Fruit fly (Drosophila melanogaster): ENCODE results near the gene Eig71Eb.

Eig71Eb gene

DNA sequence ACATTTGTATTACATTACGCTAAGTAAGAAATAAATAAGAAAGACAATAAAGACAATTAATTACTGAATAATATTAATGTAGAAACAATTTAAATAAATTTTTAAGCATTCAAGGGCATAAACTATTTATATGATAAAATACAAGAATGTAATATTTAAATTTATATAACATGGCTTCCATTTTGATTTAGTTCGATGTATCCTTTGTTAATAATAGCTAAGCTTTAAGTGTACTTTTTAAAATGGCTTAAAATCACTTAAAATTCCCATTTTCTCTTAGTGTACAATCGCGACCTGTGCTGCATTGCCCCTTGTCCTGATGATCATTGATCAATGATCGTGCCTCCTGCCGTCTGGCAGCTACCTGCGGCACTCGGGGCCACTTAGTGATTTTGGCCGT lies 20.7 kb downstream of the Eig71Eb start (continued):
- 0 out of 2 replicates have a peak, but pooled peaks have one; percentile 13 for TF ChIP-seq CG6689 (GFP tag; IDR thresholded peaks at IDR 0.05)
- no peak for TF ChIP-seq H15 (GFP tag; IDR thresholded peaks at IDR 0.05)
- TF ChIP-seq lola (GFP tag; optimal IDR thresholded peaks at IDR 0.05) = peak in 1 of 3 experiments; percentile 86
- TF ChIP-seq CG31388 (GFP tag; optimal IDR thresholded peaks at IDR 0.05) = no peak
- no peak for TF ChIP-seq CG9215 (GFP tag; IDR thresholded peaks at IDR 0.05)
- no peak for TF ChIP-seq Oaz (GFP tag; IDR thresholded peaks at IDR 0.05)
- TF ChIP-seq CG2712 (tag; optimal IDR thresholded peaks at IDR 0.05) = peak; percentile 74
- no peak for TF ChIP-seq CG3847 (GFP tag; IDR thresholded peaks at IDR 0.05)
- peak; percentile 10 for TF ChIP-seq Spps (tag; optimal IDR thresholded peaks at IDR 0.05)
- no peak for TF ChIP-seq E2f1 (GFP tag; IDR thresholded peaks at IDR 0.05)
- peak; percentile 6 for TF ChIP-seq CG7556 (GFP tag; optimal IDR thresholded peaks at IDR 0.05)
- no peak for TF ChIP-seq CG11695 (GFP tag; IDR thresholded peaks at IDR 0.05)
- no peak for TF ChIP-seq CG1832 (GFP tag; optimal IDR thresholded peaks at IDR 0.05)
- TF ChIP-seq eve (GFP tag; optimal IDR thresholded peaks at IDR 0.05) = no peak
- no peak for TF ChIP-seq emc (GFP tag; optimal IDR thresholded peaks at IDR 0.05)
- peak; percentile 34 for TF ChIP-seq D19A (tag; optimal IDR thresholded peaks at IDR 0.05)
- TF ChIP-seq CG14050 (GFP tag; IDR thresholded peaks at IDR 0.05) = no peak
- TF ChIP-seq peb (GFP tag; IDR thresholded peaks at IDR 0.05) = no peak
- no peak for TF ChIP-seq otp (GFP tag; IDR thresholded peaks at IDR 0.05)
- no peak for TF ChIP-seq CG2120 (GFP tag; optimal IDR thresholded peaks at IDR 0.05)
- TF ChIP-seq BEAF-32 (GFP tag; optimal IDR thresholded peaks at IDR 0.05) = no peak
- no peak for TF ChIP-seq Ets65A (GFP tag)
- no peak for TF ChIP-seq caup (GFP tag; optimal IDR thresholded peaks at IDR 0.05; ENCODE audit: severe bottlenecking)
- no peak for TF ChIP-seq CG31365 (tag; optimal IDR thresholded peaks at IDR 0.05)
- no peak for TF ChIP-seq Pdp1 (GFP tag; optimal IDR thresholded peaks at IDR 0.05)
- TF ChIP-seq Xbp1 (GFP tag; optimal IDR thresholded peaks at IDR 0.05) = no peak
- no peak for TF ChIP-seq CG11504 (tag; optimal IDR thresholded peaks at IDR 0.05)
- no peak for TF ChIP-seq usp (GFP tag; optimal IDR thresholded peaks at IDR 0.05)
- no peak for TF ChIP-seq CG2678 (tag; optimal IDR thresholded peaks at IDR 0.05)
- TF ChIP-seq CG11723 (GFP tag; optimal IDR thresholded peaks at IDR 0.05) = no peak
- TF ChIP-seq CG6175 (GFP tag; IDR thresholded peaks at IDR 0.05) = no peak
- no peak for TF ChIP-seq Abd-B (GFP tag; optimal IDR thresholded peaks at IDR 0.05)
- TF ChIP-seq seq (GFP tag; IDR thresholded peaks at IDR 0.05) = no peak
- TF ChIP-seq sens (GFP tag) = peak; percentile 42
- TF ChIP-seq CG2116 (GFP tag; optimal IDR thresholded peaks at IDR 0.05) = no peak
- no peak for TF ChIP-seq CG18011 (GFP tag; optimal IDR thresholded peaks at IDR 0.05)
- no peak for TF ChIP-seq wek (GFP tag; optimal IDR thresholded peaks at IDR 0.05)
- TF ChIP-seq wdn (GFP tag; IDR thresholded peaks at IDR 0.05) = no peak
- TF ChIP-seq CG2129 (GFP tag; IDR thresholded peaks at IDR 0.05; ENCODE audit: partially characterized antibody) = no peak
- no peak for TF ChIP-seq CG7987 (GFP tag; optimal IDR thresholded peaks at IDR 0.05)
- TF ChIP-seq HmgZ (tag; optimal IDR thresholded peaks at IDR 0.05) = no peak
- no peak for TF ChIP-seq ab (GFP tag; optimal IDR thresholded peaks at IDR 0.05)
- TF ChIP-seq CG6813 (GFP tag; optimal IDR thresholded peaks at IDR 0.05) = peak; percentile 25
- TF ChIP-seq tll (GFP tag; optimal IDR thresholded peaks at IDR 0.05) = peak in 1 of 2 experiments; percentile 3
- TF ChIP-seq Taf1 (GFP tag; IDR thresholded peaks at IDR 0.05) = no peak
- TF ChIP-seq sens-2 (GFP tag; IDR thresholded peaks at IDR 0.05) = no peak
- no peak for TF ChIP-seq CG14860 (GFP tag; IDR thresholded peaks at IDR 0.05; ENCODE audit: partially characterized antibody)
- no peak for TF ChIP-seq CHES-1-like (GFP tag; optimal IDR thresholded peaks at IDR 0.05)
- no peak for TF ChIP-seq sqz (GFP tag; optimal IDR thresholded peaks at IDR 0.05)
- TF ChIP-seq dysf (GFP tag; IDR thresholded peaks at IDR 0.05) = no peak
- no peak for TF ChIP-seq CG8765 (GFP tag; IDR thresholded peaks at IDR 0.05)

All from whole organism, embryonic.